Fruit fly (Drosophila melanogaster) whole organism, embryonic: Measurements from ENCODE around the gene CG42305.

ENCODE experiments used
- B-H1 ChIP-seq: fragments of 200-800 bp; sonication (Bioruptor generic); IDR thresholded peaks from 3 replicates; pipeline ENCODE4 v1.3.6; 2022; ENCODE audit warnings: missing biosample characterization, missing genetic modification characterization
- C15 ChIP-seq: fragments of 200-800 bp; sonication (Bioruptor generic); IDR thresholded peaks from 3 replicates; pipeline ENCODE4 v1.3.6; 2022; ENCODE audit warnings: missing biosample characterization, missing genetic modification characterization
- CG10431 ChIP-seq: fragments of 200-800 bp; sonication (Bioruptor generic); optimal IDR thresholded peaks from 3 replicates; lab custom pipeline; 2018; ENCODE audit warnings: missing biosample characterization, mild to moderate bottlenecking, missing genetic modification characterization
- CG10543 ChIP-seq: fragments of 200-800 bp; sonication (Bioruptor generic); optimal IDR thresholded peaks from 3 replicates; lab custom pipeline; 2017; ENCODE audit warnings: missing biosample characterization, mild to moderate bottlenecking, missing genetic modification characterization, moderate library complexity
- CG11247 ChIP-seq: fragments of 200-800 bp; sonication (Bioruptor generic); IDR thresholded peaks from 2 replicates; pipeline ENCODE4 v1.3.6; 2022; ENCODE audit warnings: missing biosample characterization, missing genetic modification characterization
- CG12299 ChIP-seq: fragments of 200-800 bp; sonication (Bioruptor generic); optimal IDR thresholded peaks from 2 replicates; lab custom pipeline; 2018; ENCODE audit warnings: missing biosample characterization, mild to moderate bottlenecking, missing genetic modification characterization
- CG12391 ChIP-seq: fragments of 200-800 bp; sonication (Bioruptor generic); optimal IDR thresholded peaks from 3 replicates; lab custom pipeline; 2018; ENCODE audit warnings: missing biosample characterization, mild to moderate bottlenecking, missing genetic modification characterization, moderate library complexity
- CG12659 ChIP-seq: fragments of 200-800 bp; sonication (Bioruptor generic); optimal IDR thresholded peaks from 3 replicates; lab custom pipeline; 2017; ENCODE audit warnings: mild to moderate bottlenecking, missing biosample characterization, missing genetic modification reagents, missing genetic modification characterization
- CG14441 ChIP-seq: fragments of 200-800 bp; sonication (Bioruptor generic); IDR thresholded peaks from 2 replicates; pipeline ENCODE4 v1.3.6; 2022; ENCODE audit warnings: missing biosample characterization, missing genetic modification characterization
- CG1529 ChIP-seq: fragments of 200-800 bp; sonication (Bioruptor generic); optimal IDR thresholded peaks from 3 replicates; lab custom pipeline; 2018; ENCODE audit warnings: missing biosample characterization, missing genetic modification characterization
- CG17361 ChIP-seq: fragments of 200-800 bp; sonication (Bioruptor generic); IDR thresholded peaks from 3 replicates; pipeline ENCODE4 v1.3.6; 2022; ENCODE audit warnings: missing biosample characterization, missing genetic modification characterization
- CG17802 ChIP-seq: fragments of 200-800 bp; sonication (Bioruptor generic); optimal IDR thresholded peaks from 2 replicates; lab custom pipeline; 2018; ENCODE audit warnings: missing biosample characterization, mild to moderate bottlenecking, missing genetic modification characterization, moderate library complexity
- CG17829 ChIP-seq: fragments of 200-800 bp; optimal IDR thresholded peaks from 2 replicates; lab custom pipeline; 2019; ENCODE audit warnings: missing biosample characterization, mild to moderate bottlenecking, missing genetic modification characterization, moderate library complexity
- CG2129 ChIP-seq: fragments of 200-800 bp; sonication (Bioruptor generic); IDR thresholded peaks from 2 replicates; pipeline ENCODE4 v1.3.6; 2022; ENCODE audit warnings: missing biosample characterization, missing genetic modification characterization; ENCODE audit not compliant: partially characterized antibody
- CG30020 ChIP-seq: fragments of 200-800 bp; optimal IDR thresholded peaks from 2 replicates; lab custom pipeline; 2019; ENCODE audit warnings: missing biosample characterization, mild to moderate bottlenecking, missing genetic modification characterization, moderate library complexity
- CG31441 ChIP-seq: fragments of 200-800 bp; sonication (Bioruptor generic); IDR thresholded peaks from 2 replicates; pipeline ENCODE4 v1.3.6; 2022; ENCODE audit warnings: missing biosample characterization, missing genetic modification characterization
- CG3163 ChIP-seq: fragments of 200-800 bp; sonication (Bioruptor generic); optimal IDR thresholded peaks from 3 replicates; lab custom pipeline; 2016; ENCODE audit warnings: missing biosample characterization, missing genetic modification characterization
- CG4360 ChIP-seq: fragments of 200-800 bp; sonication (Bioruptor generic); IDR thresholded peaks from 2 replicates; pipeline ENCODE4 v1.3.6; 2022; ENCODE audit warnings: missing biosample characterization, missing genetic modification characterization
- CG6791 ChIP-seq: fragments of 200-800 bp; sonication (Bioruptor generic); IDR thresholded peaks from 3 replicates; pipeline ENCODE4 v1.3.6; 2022; ENCODE audit warnings: missing biosample characterization, missing genetic modification characterization; ENCODE audit not compliant: partially characterized antibody
- Deaf1 ChIP-seq: fragments of 200-800 bp; optimal IDR thresholded peaks from 3 replicates; lab custom pipeline; 2019; ENCODE audit warnings: missing biosample characterization, mild to moderate bottlenecking, missing genetic modification characterization, moderate library complexity
- Dip3 ChIP-seq: fragments of 200-800 bp; sonication (Bioruptor generic); optimal IDR thresholded peaks from 3 replicates; lab custom pipeline; 2016; ENCODE audit warnings: missing biosample characterization, missing genetic modification characterization
- Ets97D ChIP-seq: fragments of 200-800 bp; sonication (Bioruptor generic); optimal IDR thresholded peaks from 3 replicates; lab custom pipeline; 2016; ENCODE audit warnings: missing biosample characterization, missing genetic modification characterization
- Hand ChIP-seq: fragments of 200-800 bp; sonication (Bioruptor generic); optimal IDR thresholded peaks from 2 replicates; lab custom pipeline; 2017; ENCODE audit warnings: mild to moderate bottlenecking, missing biosample characterization, missing genetic modification reagents, missing genetic modification characterization
- MESR4 ChIP-seq: fragments of 200-800 bp; sonication (Bioruptor generic); optimal IDR thresholded peaks from 2 replicates; lab custom pipeline; 2018; ENCODE audit warnings: missing biosample characterization, mild to moderate bottlenecking, missing genetic modification characterization, moderate library complexity
- Mad ChIP-seq: fragments of 200-800 bp; sonication (Bioruptor generic); optimal IDR thresholded peaks from 2 replicates; lab custom pipeline; 2016; ENCODE audit warnings: missing biosample characterization, missing genetic modification characterization
- NC2α ChIP-seq: fragments of 200-800 bp; sonication (Bioruptor generic); optimal IDR thresholded peaks from 2 replicates; lab custom pipeline; 2016; ENCODE audit warnings: missing biosample characterization, missing genetic modification characterization
- Ravus ChIP-seq: fragments of 200-800 bp; sonication (Bioruptor generic); IDR thresholded peaks from 2 replicates; pipeline ENCODE4 v1.3.6; 2022; ENCODE audit warnings: missing biosample characterization, missing genetic modification characterization
- Sox102F ChIP-seq: fragments of 200-800 bp; sonication (Bioruptor generic); optimal IDR thresholded peaks from 2 replicates; lab custom pipeline; 2018; ENCODE audit warnings: missing biosample characterization, mild to moderate bottlenecking, missing genetic modification characterization, moderate library complexity
- Tbp ChIP-seq: fragments of >200 bp; optimal IDR thresholded peaks from 2 replicates; lab custom pipeline; 2018; ENCODE audit warnings: missing biosample characterization, missing genetic modification characterization
- Xbp1 ChIP-seq: fragments of 200-800 bp; sonication (Bioruptor generic); optimal IDR thresholded peaks from 3 replicates; lab custom pipeline; 2016; ENCODE audit warnings: missing biosample characterization, mild to moderate bottlenecking, missing genetic modification characterization
- ase ChIP-seq: fragments of 200-800 bp; sonication (Bioruptor generic); IDR thresholded peaks from 3 replicates; pipeline ENCODE4 v1.3.6; 2022; ENCODE audit warnings: missing biosample characterization, missing genetic modification characterization
- az2 ChIP-seq: fragments of 200-800 bp; sonication (Bioruptor generic); optimal IDR thresholded peaks from 3 replicates; lab custom pipeline; 2016; ENCODE audit warnings: missing biosample characterization, missing genetic modification characterization
- bab2 ChIP-seq: fragments of 200-800 bp; sonication (Bioruptor generic); optimal IDR thresholded peaks from 2 replicates; lab custom pipeline; 2016; ENCODE audit warnings: missing biosample characterization, missing genetic modification characterization
- bbx ChIP-seq: fragments of 200-800 bp; sonication (Bioruptor generic); IDR thresholded peaks from 2 replicates; pipeline ENCODE4 v1.3.6; 2022; ENCODE audit warnings: missing biosample characterization, missing genetic modification characterization; ENCODE audit not compliant: partially characterized antibody
- cad ChIP-seq: fragments of >200 bp; optimal IDR thresholded peaks from 2 replicates; lab custom pipeline; 2017; ENCODE audit warnings: missing biosample characterization, missing genetic modification characterization
- cas ChIP-seq: fragments of 200-800 bp; sonication (Bioruptor generic); IDR thresholded peaks from 2 replicates; pipeline ENCODE4 v1.3.6; 2022; ENCODE audit warnings: missing biosample characterization, missing genetic modification characterization
- dati ChIP-seq: fragments of 200-800 bp; sonication (Bioruptor generic); IDR thresholded peaks from 2 replicates; pipeline ENCODE4 v1.3.6; 2022; ENCODE audit warnings: missing biosample characterization, missing genetic modification characterization
- exex ChIP-seq: fragments of 200-800 bp; sonication (Bioruptor generic); optimal IDR thresholded peaks from 4 replicates; lab custom pipeline; 2018; ENCODE audit warnings: missing biosample characterization, mild to moderate bottlenecking, missing genetic modification characterization, moderate library complexity
- fu2 ChIP-seq: fragments of 200-800 bp; sonication (Bioruptor generic); optimal IDR thresholded peaks from 2 replicates; lab custom pipeline; 2016; ENCODE audit warnings: missing biosample characterization, missing genetic modification characterization
- inv ChIP-seq: fragments of 200-800 bp; sonication (Bioruptor generic); IDR thresholded peaks from 2 replicates; pipeline ENCODE4 v1.3.6; 2022; ENCODE audit warnings: missing biosample characterization, missing genetic modification characterization; ENCODE audit not compliant: partially characterized antibody
- jing ChIP-seq: fragments of 200-800 bp; sonication (Bioruptor generic); optimal IDR thresholded peaks from 2 replicates; lab custom pipeline; 2018; ENCODE audit warnings: missing biosample characterization, mild to moderate bottlenecking, missing genetic modification characterization
- kah ChIP-seq: fragments of 200-800 bp; sonication (Bioruptor generic); optimal IDR thresholded peaks from 2 replicates; lab custom pipeline; 2018; ENCODE audit warnings: missing biosample characterization, mild to moderate bottlenecking, missing genetic modification characterization
- ken ChIP-seq: fragments of 200-800 bp; sonication (Bioruptor generic); IDR thresholded peaks from 3 replicates; pipeline ENCODE4 v1.3.6; 2022; ENCODE audit warnings: missing biosample characterization, missing genetic modification characterization
- kni ChIP-seq: fragments of 200-800 bp; sonication (Bioruptor generic); optimal IDR thresholded peaks from 3 replicates; lab custom pipeline; 2017; ENCODE audit warnings: mild to moderate bottlenecking, missing biosample characterization, missing genetic modification reagents, missing genetic modification characterization
- lilli ChIP-seq: fragments of 200-800 bp; sonication (Bioruptor generic); optimal IDR thresholded peaks from 3 replicates; lab custom pipeline; 2016; ENCODE audit warnings: missing biosample characterization, missing genetic modification characterization
- mld ChIP-seq: fragments of 200-800 bp; sonication (Bioruptor generic); IDR thresholded peaks from 3 replicates; pipeline ENCODE4 v1.3.6; 2022; ENCODE audit warnings: missing biosample characterization, missing genetic modification characterization; ENCODE audit not compliant: partially characterized antibody
- nerfin-1 ChIP-seq: fragments of 200-800 bp; sonication (Bioruptor generic); optimal IDR thresholded peaks from 3 replicates; lab custom pipeline; 2019; ENCODE audit warnings: missing biosample characterization, mild to moderate bottlenecking, missing genetic modification characterization, moderate library complexity
- p53 ChIP-seq: fragments of 200-800 bp; sonication (Bioruptor generic); optimal IDR thresholded peaks from 2 replicates; lab custom pipeline; 2016; ENCODE audit warnings: missing biosample characterization, missing genetic modification characterization
- shn ChIP-seq: fragments of 200-800 bp; sonication (Bioruptor generic); optimal IDR thresholded peaks from 3 replicates; lab custom pipeline; 2016; ENCODE audit warnings: missing biosample characterization, missing genetic modification characterization

Gene CG42305

dm6 chr2L:18858661-18859532 lies 46.4 kb downstream of the CG42305 start, which contains the start of the genes CG10602 and mRpL13 (continued):
- TF ChIP-seq exex (no peak), bab2 (GFP tag; lab: Kevin White, UChicago) (no peak), CG17829 (tag; lab: Kevin White, UChicago) (peak; percentile 72), CG17802 (no peak), CG17361 (peak; percentile 52; the same call in 2 of the 3 replicates), Mad (GFP tag; lab: Kevin White, UChicago) (peak; percentile 51), B-H1 (GFP tag; lab: Robert Waterston, UW) (no peak), CG11247 (GFP tag; lab: Robert Waterston, UW) (no peak), dati (no peak), inv (GFP tag; lab: Robert Waterston, UW) (no peak; the same call in 1 of the 2 replicates), Dip3 (GFP tag; lab: Kevin White, UChicago) (peak; percentile 13), NC2α (no peak), Ravus (GFP tag; lab: Robert Waterston, UW) (no peak), CG2129 (no peak), CG12391 (tag; lab: Kevin White, UChicago) (peak; percentile 29), lilli (GFP tag; lab: Kevin White, UChicago) (peak; percentile 22), az2 (no peak), shn (GFP tag; lab: Kevin White, UChicago) (peak; percentile 0), nerfin-1 (no peak), Sox102F (no peak), CG10543 (GFP tag; lab: Kevin White, UChicago) (no peak), CG4360 (GFP tag; lab: Robert Waterston, UW) (peak; percentile 86), fu2 (GFP tag; lab: Kevin White, UChicago) (peak; percentile 30), Deaf1 (no peak), Hand (GFP tag; lab: Kevin White, UChicago) (no peak), p53 (GFP tag; lab: Kevin White, UChicago) (peak; percentile 43), CG10431 (GFP tag; lab: Kevin White, UChicago) (no peak), CG12299 (tag; lab: Kevin White, UChicago) (no peak), MESR4 (GFP tag; lab: Kevin White, UChicago) (peak; percentile 57), cas (GFP tag; lab: Robert Waterston, UW) (peak; percentile 35; the same call in 1 of the 2 replicates), kah (no peak), CG31441 (no peak), CG14441 (GFP tag; lab: Robert Waterston, UW) (no peak), CG6791 (no peak; the same call in 2 of the 3 replicates), CG30020 (tag; lab: Kevin White, UChicago) (no peak), kni (GFP tag; lab: Kevin White, UChicago) (no peak), cad (GFP tag; lab: Kevin White, UChicago) (no peak), Tbp (GFP tag; lab: Kevin White, UChicago) (no peak), CG1529 (no peak), Xbp1 (GFP tag; lab: Kevin White, UChicago) (peak; percentile 24), CG3163 (GFP tag; lab: Kevin White, UChicago) (peak; percentile 49), ase (GFP tag; lab: Robert Waterston, UW) (no peak), bbx (peak; percentile 48; the same call in 1 of the 2 replicates), Ets97D (peak; percentile 87), CG12659 (GFP tag; lab: Kevin White, UChicago) (peak; percentile 73), ken (GFP tag; lab: Robert Waterston, UW) (no peak), jing (GFP tag; lab: Kevin White, UChicago) (no peak), mld (GFP tag; lab: Robert Waterston, UW) (no peak), C15 (GFP tag; lab: Robert Waterston, UW) (no peak)
